Fruit fly (Drosophila melanogaster): ENCODE measurements around the gene CG9399.

CG9399 gene

dm6 chr3R:9529387-9529897 is 44.6 kb downstream of the CG9399 start:
- TF ChIP-seq eg (GFP tag; IDR thresholded peaks at IDR 0.05) (no peak), CG3919 (GFP tag; optimal IDR thresholded peaks at IDR 0.05) (no peak), ss (GFP tag; optimal IDR thresholded peaks at IDR 0.05) (no peak), CG10631 (GFP tag; optimal IDR thresholded peaks at IDR 0.05) (no peak), CG8119 (GFP tag; IDR thresholded peaks at IDR 0.05) (no peak), svp (GFP tag) (peak; percentile 50), fkh (GFP tag; optimal IDR thresholded peaks at IDR 0.05) (peak; percentile 62), CG6163 (GFP tag; IDR thresholded peaks at IDR 0.05) (no peak), dac (GFP tag; optimal IDR thresholded peaks at IDR 0.05) (no peak), Hr38 (GFP tag; optimal IDR thresholded peaks at IDR 0.05) (no peak), CG6854 (GFP tag; optimal IDR thresholded peaks at IDR 0.05) (no peak), net (GFP tag; optimal IDR thresholded peaks at IDR 0.05) (no peak)

- TF ChIP-seq CG8632 (GFP tag; optimal IDR thresholded peaks at IDR 0.05) (no peak), CG3032 (tag; optimal IDR thresholded peaks at IDR 0.05) (peak; percentile 57), CG6792 (GFP tag; optimal IDR thresholded peaks at IDR 0.05) (peak; percentile 84), ss (GFP tag; optimal IDR thresholded peaks at IDR 0.05) (no peak), Sox15 (GFP tag; optimal IDR thresholded peaks at IDR 0.05) (peak; percentile 76), Hr38 (GFP tag; optimal IDR thresholded peaks at IDR 0.05) (peak; percentile 12), Gug (GFP tag; IDR thresholded peaks at IDR 0.05) (peak; percentile 90), dsx (GFP tag; optimal IDR thresholded peaks at IDR 0.05; ENCODE audit: poor library complexity, severe bottlenecking) (no peak), CG16779 (tag; optimal IDR thresholded peaks at IDR 0.05) (peak; percentile 83), fd85E (GFP tag; optimal IDR thresholded peaks at IDR 0.05) (peak; percentile 85), Sox102F (GFP tag; optimal IDR thresholded peaks at IDR 0.05) (no peak), CG10631 (GFP tag; optimal IDR thresholded peaks at IDR 0.05) (no peak), pdm3 (GFP tag; optimal IDR thresholded peaks at IDR 0.05) (peak; percentile 84), fkh (GFP tag; optimal IDR thresholded peaks at IDR 0.05) (peak; percentile 90), CG15336 (GFP tag; IDR thresholded peaks at IDR 0.05) (peak; percentile 88), lz (GFP tag; optimal IDR thresholded peaks at IDR 0.05) (peak; percentile 85), dac (GFP tag; optimal IDR thresholded peaks at IDR 0.05) (peak; percentile 71), Met (GFP tag; optimal IDR thresholded peaks at IDR 0.05) (no peak), CG11902 (GFP tag; optimal IDR thresholded peaks at IDR 0.05) (peak; percentile 91), CG6808 (GFP tag; optimal IDR thresholded peaks at IDR 0.05) (no peak), CG6276 (GFP tag; optimal IDR thresholded peaks at IDR 0.05) (peak; percentile 90), Ets21C (GFP tag; optimal IDR thresholded peaks at IDR 0.05) (peak; percentile 77), Blimp-1 (GFP tag; optimal IDR thresholded peaks at IDR 0.05) (peak; percentile 27), CG34406 (GFP tag; optimal IDR thresholded peaks at IDR 0.05) (peak; percentile 80), Sox14 (GFP tag; optimal IDR thresholded peaks at IDR 0.05) (no peak), acj6 (GFP tag; optimal IDR thresholded peaks at IDR 0.05) (peak; percentile 89), CG32006 (GFP tag; optimal IDR thresholded peaks at IDR 0.05) (no peak), CG6854 (GFP tag; optimal IDR thresholded peaks at IDR 0.05) (peak; percentile 53), Eip93F (GFP tag; optimal IDR thresholded peaks at IDR 0.05) (no peak), CG11294 (GFP tag; IDR thresholded peaks at IDR 0.05) (peak; percentile 94), CG11762 (GFP tag; optimal IDR thresholded peaks at IDR 0.05; ENCODE audit: insufficient read depth) (peak; percentile 88), CG31627 (GFP tag; optimal IDR thresholded peaks at IDR 0.05) (peak; percentile 85), eg (GFP tag; IDR thresholded peaks at IDR 0.05) (peak; percentile 96), cyc (GFP tag; optimal IDR thresholded peaks at IDR 0.05) (peak; percentile 86), Hr39 (GFP tag; optimal IDR thresholded peaks at IDR 0.05) (no peak), CG8119 (GFP tag; IDR thresholded peaks at IDR 0.05) (peak; percentile 86), CG7368 (GFP tag; optimal IDR thresholded peaks at IDR 0.05) (no peak), esn (GFP tag; optimal IDR thresholded peaks at IDR 0.05) (peak; percentile 87), Ets96B (tag; optimal IDR thresholded peaks at IDR 0.05) (no peak), CG10669 (GFP tag; optimal IDR thresholded peaks at IDR 0.05) (peak; percentile 85), CG4318 (GFP tag; optimal IDR thresholded peaks at IDR 0.05) (peak; percentile 68), achi (GFP tag; optimal IDR thresholded peaks at IDR 0.05) (no peak), Eip78C (GFP tag) (peak; percentile 98)
Measured at dm6 chr3R:9527907-9528842, 45.8 kb downstream of the CG9399 start.

All from whole organism, prepupa.